Fruit fly (Drosophila melanogaster): ENCODE results near the gene CG43703.

The CG43703 gene

dm6 chr2L:3804641-3805273 is 39.5 kb downstream of the CG43703 start (continued):
- TF ChIP-seq p53 (GFP tag; optimal IDR thresholded peaks at IDR 0.05) (peak; percentile 94), CG10366 (GFP tag; IDR thresholded peaks at IDR 0.05) (peak; percentile 98), HHEX (GFP tag; optimal IDR thresholded peaks at IDR 0.05) (peak; percentile 99), sug (tag; optimal IDR thresholded peaks at IDR 0.05) (peak; percentile 96), CG34224 (GFP tag; IDR thresholded peaks at IDR 0.05; ENCODE audit: partially characterized antibody) (no peak), odd (GFP tag; optimal IDR thresholded peaks at IDR 0.05) (peak; percentile 96), CG10267 (tag; optimal IDR thresholded peaks at IDR 0.05) (peak; percentile 94), nau (GFP tag; optimal IDR thresholded peaks at IDR 0.05) (peak; percentile 99), CG5953 (GFP tag; IDR thresholded peaks at IDR 0.05) (peak; percentile 97), bbx (GFP tag; IDR thresholded peaks at IDR 0.05; ENCODE audit: partially characterized antibody) (0 out of 2 replicates have a peak, but pooled peaks have one; percentile 10), fd3F (GFP tag; optimal IDR thresholded peaks at IDR 0.05) (peak; percentile 97), ro (GFP tag; IDR thresholded peaks at IDR 0.05) (peak; percentile 93), h (optimal IDR thresholded peaks at IDR 0.05) (no peak), CG1832 (GFP tag; optimal IDR thresholded peaks at IDR 0.05) (peak; percentile 28), trem (tag; optimal IDR thresholded peaks at IDR 0.05) (peak; percentile 96), wek (GFP tag; optimal IDR thresholded peaks at IDR 0.05) (peak; percentile 97), CG12391 (tag; optimal IDR thresholded peaks at IDR 0.05) (peak; percentile 98), Hr78 (GFP tag; optimal IDR thresholded peaks at IDR 0.05) (peak in 1 of 2 experiments; percentile 94), CG4617 (GFP tag; optimal IDR thresholded peaks at IDR 0.05; ENCODE audit: borderline replicate concordance) (peak; percentile 92), dm (GFP tag; optimal IDR thresholded peaks at IDR 0.05) (peak; percentile 97), bsh (GFP tag; optimal IDR thresholded peaks at IDR 0.05) (peak; percentile 99 to 100), D19B (GFP tag; optimal IDR thresholded peaks at IDR 0.05) (peak; percentile 87), tin (GFP tag; optimal IDR thresholded peaks at IDR 0.05) (peak; percentile 97), ap (GFP tag; IDR thresholded peaks at IDR 0.05) (peak; percentile 97), CG31388 (GFP tag; optimal IDR thresholded peaks at IDR 0.05) (peak; percentile 92), CG6683 (GFP tag; optimal IDR thresholded peaks at IDR 0.05) (peak; percentile 96), esg (GFP tag; conservative IDR thresholded peaks at IDR 0.05) (peak; percentile 98), fu2 (GFP tag; optimal IDR thresholded peaks at IDR 0.05) (peak; percentile 94), row (GFP tag; IDR thresholded peaks at IDR 0.05) (peak; percentile 99), maf-S (GFP tag; optimal IDR thresholded peaks at IDR 0.05) (peak; percentile 95), CG12942 (GFP tag; optimal IDR thresholded peaks at IDR 0.05) (peak; percentile 95), CG16863 (GFP tag; optimal IDR thresholded peaks at IDR 0.05) (peak; percentile 98), Atf3 (GFP tag; optimal IDR thresholded peaks at IDR 0.05) (peak; percentile 96), gcm (GFP tag; optimal IDR thresholded peaks at IDR 0.05) (peak; percentile 98), gsb (GFP tag; IDR thresholded peaks at IDR 0.05) (peak; percentile 94), CG10565 (GFP tag; optimal IDR thresholded peaks at IDR 0.05) (peak; percentile 93), CG9727 (GFP tag; optimal IDR thresholded peaks at IDR 0.05) (peak; percentile 94), Dek (tag; optimal IDR thresholded peaks at IDR 0.05) (peak; percentile 97), Lpt (GFP tag; optimal IDR thresholded peaks at IDR 0.05) (no peak), Trl (optimal IDR thresholded peaks at IDR 0.05) (no peak), Trl (GFP tag; optimal IDR thresholded peaks at IDR 0.05) (peak; percentile 98), CG4820 (GFP tag; optimal IDR thresholded peaks at IDR 0.05) (peak; percentile 98), CG6175 (GFP tag; IDR thresholded peaks at IDR 0.05) (peak; percentile 91), gem (tag; optimal IDR thresholded peaks at IDR 0.05) (peak; percentile 99), C15 (GFP tag; IDR thresholded peaks at IDR 0.05) (peak; percentile 95), Sox100B (GFP tag; optimal IDR thresholded peaks at IDR 0.05) (peak; percentile 98), CG15696 (tag; optimal IDR thresholded peaks at IDR 0.05) (peak; percentile 90), ssp (GFP tag; IDR thresholded peaks at IDR 0.05) (peak; percentile 91), fd102C (GFP tag; optimal IDR thresholded peaks at IDR 0.05) (peak; percentile 54), CG6765 (GFP tag; optimal IDR thresholded peaks at IDR 0.05) (peak; percentile 97)

Data from whole organism, embryonic.